Worm (Caenorhabditis elegans): Measurements from ENCODE around the gene F49E8.7.

F49E8.7 gene

ce11 chrIV:7556265-7556866 is at the start of gene F49E8.7, which contains the start of the genes F49E8.8 and nprl-2:
F49E8.7 (minus strand) TSS chrIV:7556365.
F49E8.8 (plus strand) TSS chrIV:7556637.
nprl-2 (plus strand) TSS chrIV:7556816.
- TF ChIP-seq fos-1 (tag; optimal IDR thresholded peaks at IDR 0.05): no peak
- TF ChIP-seq nhr-6 (tag; optimal IDR thresholded peaks at IDR 0.05): no peak
- TF ChIP-seq C34F6.9 (tag; optimal IDR thresholded peaks at IDR 0.05): peak; percentile 7
- no peak for TF ChIP-seq nhr-77 (tag; optimal IDR thresholded peaks at IDR 0.05)

- TF ChIP-seq lin-11 (tag; optimal IDR thresholded peaks at IDR 0.05) (no peak), mbf-1 (tag; optimal IDR thresholded peaks at IDR 0.05) (no peak), Y55F3AM.14 (GFP tag; optimal IDR thresholded peaks at IDR 0.05) (no peak), nhr-237 (tag; optimal IDR thresholded peaks at IDR 0.05) (no peak)
Observed at ce11 chrIV:7605413-7605812, 49.2 kb upstream of the F49E8.7 start.

ce11 chrIV:7588631-7589030 is 32.5 kb upstream of the F49E8.7 start, which contains the start of gene cla-1:
cla-1 (plus strand) TSS chrIV:7588931.
- no peak for TF ChIP-seq gmeb-1 (tag; optimal IDR thresholded peaks at IDR 0.05)
- no peak for TF ChIP-seq egl-27 (tag; optimal IDR thresholded peaks at IDR 0.05)
- peak; percentile 46 for TF ChIP-seq unc-55 (GFP tag; optimal IDR thresholded peaks at IDR 0.05)
- no peak for TF ChIP-seq nhr-129 (tag; optimal IDR thresholded peaks at IDR 0.05)
- TF ChIP-seq Y55F3AM.14 (GFP tag; optimal IDR thresholded peaks at IDR 0.05): no peak
- no peak for TF ChIP-seq peb-1 (tag; optimal IDR thresholded peaks at IDR 0.05)
- TF ChIP-seq unc-62 (GFP tag; optimal IDR thresholded peaks at IDR 0.05): no peak
- TF ChIP-seq sem-4 (tag; optimal IDR thresholded peaks at IDR 0.05): peak; percentile 45

ce11 chrIV:7586972-7587371 is 30.8 kb upstream of the F49E8.7 start:
- TF ChIP-seq skn-1 (tag; optimal IDR thresholded peaks at IDR 0.05) (no peak), nhr-10 (tag; optimal IDR thresholded peaks at IDR 0.05) (no peak), alr-1 (tag; optimal IDR thresholded peaks at IDR 0.05) (no peak)

ce11 chrIV:7585273-7585882 is 29.2 kb upstream of the F49E8.7 start:
- no peak for TF ChIP-seq nhr-12 (tag; optimal IDR thresholded peaks at IDR 0.05)
- no peak for TF ChIP-seq R02D3.7 (tag; optimal IDR thresholded peaks at IDR 0.05)
- no peak for TF ChIP-seq nhr-10 (tag; optimal IDR thresholded peaks at IDR 0.05)
- no peak for TF ChIP-seq ama-1 (optimal IDR thresholded peaks at IDR 0.05)
- no peak for TF ChIP-seq crh-2 (tag; optimal IDR thresholded peaks at IDR 0.05)
- TF ChIP-seq elt-1 (tag; optimal IDR thresholded peaks at IDR 0.05): no peak
- TF ChIP-seq lsy-2 (tag; optimal IDR thresholded peaks at IDR 0.05): peak in 1 of 2 experiments; percentile 10
- no peak for TF ChIP-seq sem-4 (tag; optimal IDR thresholded peaks at IDR 0.05)
- no peak for TF ChIP-seq ceh-16 (tag; optimal IDR thresholded peaks at IDR 0.05)
- peak; percentile 30 for TF ChIP-seq zag-1 (tag; optimal IDR thresholded peaks at IDR 0.05)
- no peak for TF ChIP-seq blmp-1 (tag; optimal IDR thresholded peaks at IDR 0.05; ENCODE audit: insufficient read depth)
- no peak for TF ChIP-seq skn-1 (tag; optimal IDR thresholded peaks at IDR 0.05)
- no peak for TF ChIP-seq ztf-4 (tag; optimal IDR thresholded peaks at IDR 0.05)
- TF ChIP-seq aly-2 (tag; optimal IDR thresholded peaks at IDR 0.05): no peak
- no peak for TF ChIP-seq ztf-1 (GFP tag; conservative IDR thresholded peaks at IDR 0.05)
- TF ChIP-seq peb-1 (tag; optimal IDR thresholded peaks at IDR 0.05): no peak
- no peak for TF ChIP-seq snpc-4 (tag; optimal IDR thresholded peaks at IDR 0.05)
- no peak for TF ChIP-seq lin-39 (tag; optimal IDR thresholded peaks at IDR 0.05)
- no peak for TF ChIP-seq unc-39 (tag; optimal IDR thresholded peaks at IDR 0.05)
- no peak for TF ChIP-seq gmeb-1 (tag; optimal IDR thresholded peaks at IDR 0.05)
- no peak for TF ChIP-seq unc-62 (GFP tag; optimal IDR thresholded peaks at IDR 0.05)
- TF ChIP-seq nhr-23 (tag; optimal IDR thresholded peaks at IDR 0.05): no peak
- TF ChIP-seq nhr-129 (tag; optimal IDR thresholded peaks at IDR 0.05): no peak
- TF ChIP-seq nhr-25 (tag; optimal IDR thresholded peaks at IDR 0.05): no peak
- TF ChIP-seq mbf-1 (tag; optimal IDR thresholded peaks at IDR 0.05): no peak
- TF ChIP-seq nhr-237 (tag; optimal IDR thresholded peaks at IDR 0.05): no peak
- no peak for TF ChIP-seq ZK546.5 (tag; optimal IDR thresholded peaks at IDR 0.05)
- peak; percentile 40 for TF ChIP-seq C34F6.9 (tag; optimal IDR thresholded peaks at IDR 0.05)
- TF ChIP-seq egl-27 (tag; optimal IDR thresholded peaks at IDR 0.05): no peak
- TF ChIP-seq nhr-6 (tag; optimal IDR thresholded peaks at IDR 0.05): no peak
- TF ChIP-seq F13H6.1 (tag; optimal IDR thresholded peaks at IDR 0.05): no peak
- TF ChIP-seq alr-1 (tag; optimal IDR thresholded peaks at IDR 0.05): no peak
- TF ChIP-seq unc-55 (GFP tag; optimal IDR thresholded peaks at IDR 0.05): peak; percentile 69
- no peak for TF ChIP-seq sma-9 (GFP tag; optimal IDR thresholded peaks at IDR 0.05)
- TF ChIP-seq sma-9 (tag; optimal IDR thresholded peaks at IDR 0.05): no peak
